Fruit fly (Drosophila melanogaster) Kc167 (cell line): Measurements from ENCODE around the gene Diap1.

Experiments
- Myc ChIP-seq: fragments of >200 bp; optimal IDR thresholded peaks from 2 replicates; lab custom pipeline; 2017; ENCODE audit warnings: missing external identifiers
- Sin3A ChIP-seq: fragments of >200 bp; optimal IDR thresholded peaks from 2 replicates; lab custom pipeline; 2018; ENCODE audit warnings: missing external identifiers
- h ChIP-seq: fragments of >200 bp; optimal IDR thresholded peaks from 3 replicates; lab custom pipeline; 2018; ENCODE audit warnings: missing external identifiers
- insv ChIP-seq: fragments of >200 bp; optimal IDR thresholded peaks from 3 replicates; lab custom pipeline; 2018; ENCODE audit warnings: missing external identifiers
- psq ChIP-seq: fragments of >200 bp; optimal IDR thresholded peaks from 2 replicates; lab custom pipeline; 2017; ENCODE audit warnings: missing external identifiers
- ttk ChIP-seq: sonication (Bioruptor generic); optimal IDR thresholded peaks from 2 replicates; lab custom pipeline; 2017; ENCODE audit warnings: missing external identifiers

The Diap1 gene

dm6 chr3L:16043782-16044352, 7.0 kb downstream of the Diap1 start:
- TF ChIP-seq Myc (lab: Kevin White, UChicago), result no peak
- no peak for TF ChIP-seq ttk
- no peak for TF ChIP-seq Sin3A
- TF ChIP-seq h, result no peak
- no peak for TF ChIP-seq insv
- TF ChIP-seq psq (lab: Kevin White, UChicago), result no peak

dm6 chr3L:16043045-16043781, 7.6 kb downstream of the Diap1 start:
- TF ChIP-seq ttk, result no peak
- TF ChIP-seq Sin3A, result no peak
- no peak for TF ChIP-seq psq (lab: Kevin White, UChicago)

- TF ChIP-seq ttk (no peak), insv (no peak), h (no peak), Sin3A (no peak), Myc (lab: Kevin White, UChicago) (no peak), psq (lab: Kevin White, UChicago) (no peak)
These were observed 8.2 kb downstream of the Diap1 start for dm6 chr3L:16042640-16043039.

dm6 chr3L:16042080-16042344, 8.8 kb downstream of the Diap1 start:
- no peak for TF ChIP-seq Sin3A
- TF ChIP-seq Myc (lab: Kevin White, UChicago), result no peak
- no peak for TF ChIP-seq insv
- TF ChIP-seq h, result no peak
- TF ChIP-seq ttk, result no peak
- no peak for TF ChIP-seq psq (lab: Kevin White, UChicago)

dm6 chr3L:16041260-16042079, 9.4 kb downstream of the Diap1 start:
- TF ChIP-seq insv (no peak), Myc (lab: Kevin White, UChicago) (no peak), psq (lab: Kevin White, UChicago) (no peak), Sin3A (no peak), h (no peak), ttk (no peak)

- TF ChIP-seq Sin3A, result no peak
- TF ChIP-seq ttk, result no peak
- no peak for TF ChIP-seq insv
- no peak for TF ChIP-seq Myc (lab: Kevin White, UChicago)
- TF ChIP-seq h, result no peak
- TF ChIP-seq psq (lab: Kevin White, UChicago), result no peak
These were observed 10.4 kb downstream of the Diap1 start for dm6 chr3L:16040389-16040788.

dm6 chr3L:16039063-16039462, 11.8 kb downstream of the Diap1 start:
- TF ChIP-seq psq (lab: Kevin White, UChicago) (no peak), ttk (no peak), insv (no peak), Sin3A (no peak), h (no peak), Myc (lab: Kevin White, UChicago) (no peak)

- TF ChIP-seq Myc (lab: Kevin White, UChicago) (no peak), ttk (no peak), insv (no peak), Sin3A (no peak), psq (lab: Kevin White, UChicago) (no peak), h (no peak)
These were observed 13.0 kb downstream of the Diap1 start for dm6 chr3L:16037690-16038332.

dm6 chr3L:16037048-16037477, 13.8 kb downstream of the Diap1 start:
- no peak for TF ChIP-seq ttk
- TF ChIP-seq psq (lab: Kevin White, UChicago), result no peak
- TF ChIP-seq Sin3A, result no peak
- no peak for TF ChIP-seq Myc (lab: Kevin White, UChicago)
- no peak for TF ChIP-seq h
- no peak for TF ChIP-seq insv

- TF ChIP-seq Myc (lab: Kevin White, UChicago), result no peak
- no peak for TF ChIP-seq h
- no peak for TF ChIP-seq insv
- no peak for TF ChIP-seq Sin3A
- TF ChIP-seq psq (lab: Kevin White, UChicago), result no peak
- no peak for TF ChIP-seq ttk
These were observed 15.6 kb downstream of the Diap1 start, which contains the start of gene CG5895 for dm6 chr3L:16035185-16035584. CG5895 (plus strand) TSS chr3L:16035485.

- no peak for TF ChIP-seq Myc (lab: Kevin White, UChicago)
- TF ChIP-seq insv, result no peak
- no peak for TF ChIP-seq h
- TF ChIP-seq ttk, result no peak
- no peak for TF ChIP-seq psq (lab: Kevin White, UChicago)
- no peak for TF ChIP-seq Sin3A
These were observed 16.6 kb downstream of the Diap1 start, which contains the start of gene CG42538 for dm6 chr3L:16034224-16034623. CG42538 (plus strand) TSS chr3L:16034524.

- TF ChIP-seq Sin3A, result no peak
- no peak for TF ChIP-seq psq (lab: Kevin White, UChicago)
- no peak for TF ChIP-seq insv
- no peak for TF ChIP-seq Myc (lab: Kevin White, UChicago)
- TF ChIP-seq h, result no peak
These were observed 17.6 kb downstream of the Diap1 start, which contains the start of the genes CG42717 and CG42716 for dm6 chr3L:16033090-16033828. CG42717 (minus strand) TSS chr3L:16033190. CG42716 (plus strand) TSS chr3L:16033778.
